Worm (Caenorhabditis elegans) whole organism, L1 larva: ENCODE data around the gene oig-8.

Experiments
- C16A3.4 ChIP-seq: fragments of 150-350 bp; optimal IDR thresholded peaks from 2 replicates; lab custom pipeline; 2014; ENCODE audit warnings: missing biosample characterization, missing genetic modification characterization
- C34B4.2 ChIP-seq: sonication (generic microtip); optimal IDR thresholded peaks from 2 replicates; lab custom pipeline; 2017; ENCODE audit warnings: mild to moderate bottlenecking, missing genetic modification characterization, missing compliant biosample characterization
- blmp-1 ChIP-seq: fragments of 150-350 bp; optimal IDR thresholded peaks from 2 replicates; lab custom pipeline; 2014; ENCODE audit warnings: missing biosample characterization, missing genetic modification characterization
- ceh-63 ChIP-seq: fragments of 200-800 bp; sonication (Bioruptor generic); optimal IDR thresholded peaks from 2 replicates; lab custom pipeline; 2018; ENCODE audit warnings: mild to moderate bottlenecking, missing genetic modification characterization, missing compliant biosample characterization
- ceh-8 ChIP-seq: fragments of 200-800 bp; sonication (Bioruptor generic); optimal IDR thresholded peaks from 2 replicates; lab custom pipeline; 2018; ENCODE audit warnings: mild to moderate bottlenecking, missing genetic modification characterization, moderate library complexity, missing compliant biosample characterization
- ceh-90 ChIP-seq: sonication (generic microtip); optimal IDR thresholded peaks from 2 replicates; lab custom pipeline; 2016; ENCODE audit warnings: missing genetic modification characterization, missing compliant biosample characterization
- ces-1 ChIP-seq: fragments of 150-350 bp; optimal IDR thresholded peaks from 2 replicates; lab custom pipeline; 2014; ENCODE audit warnings: missing biosample characterization, missing genetic modification reagents, missing genetic modification characterization
- dsc-1 ChIP-seq: sonication (generic microtip); optimal IDR thresholded peaks from 2 replicates; lab custom pipeline; 2016; ENCODE audit warnings: mild to moderate bottlenecking, missing genetic modification characterization, missing compliant biosample characterization
- efl-1 ChIP-seq, 4 experiments: fragments of 150-350 bp; optimal IDR thresholded peaks in 3 of 4; peaks in 1 of 4; 1 replicate in 1 of 4; 2 replicates in 3 of 4; lab custom pipeline; 2014; ENCODE audit warnings: missing biosample characterization in 2 of 4, missing genetic modification characterization in 2 of 4, missing genetic modification reagents in 2 of 4
- elt-2 ChIP-seq: sonication (generic microtip); optimal IDR thresholded peaks from 2 replicates; lab custom pipeline; 2016; ENCODE audit warnings: missing genetic modification characterization, mild to moderate bottlenecking, inconsistent platforms, missing compliant biosample characterization, missing genetic modification reagents
- elt-3 ChIP-seq, 6 experiments: fragments of 150-350 bp in 1 of 6; sonication (generic microtip); optimal IDR thresholded peaks; 2 replicates each; lab custom pipeline; 2017 to 2018; ENCODE audit warnings: missing biosample characterization in 6 of 6, missing genetic modification characterization in 6 of 6, inconsistent platforms in 1 of 6
- fkh-4 ChIP-seq: sonication (generic microtip); optimal IDR thresholded peaks from 2 replicates; lab custom pipeline; 2016; ENCODE audit warnings: missing compliant biosample characterization, missing genetic modification characterization, borderline replicate concordance
- fkh-8 ChIP-seq: sonication (generic microtip); optimal IDR thresholded peaks from 2 replicates; lab custom pipeline; 2016; ENCODE audit warnings: mild to moderate bottlenecking, missing genetic modification characterization, missing compliant biosample characterization
- irx-1 ChIP-seq: sonication (generic microtip); optimal IDR thresholded peaks from 2 replicates; lab custom pipeline; 2016; ENCODE audit warnings: missing genetic modification characterization, missing compliant biosample characterization
- lin-14 ChIP-seq: fragments of 200-800 bp; sonication (Bioruptor generic); optimal IDR thresholded peaks from 2 replicates; lab custom pipeline; 2018; ENCODE audit warnings: mild to moderate bottlenecking, missing genetic modification characterization, moderate library complexity, missing compliant biosample characterization
- lin-35 ChIP-seq, 2 experiments: fragments of 150-350 bp; optimal IDR thresholded peaks; 2 replicates each; lab custom pipeline; 2014; ENCODE audit warnings: missing biosample characterization in 2 of 2, missing genetic modification characterization in 2 of 2, missing genetic modification reagents in 2 of 2
- lin-39 ChIP-seq: fragments of 150-350 bp; optimal IDR thresholded peaks from 2 replicates; lab custom pipeline; 2014; ENCODE audit warnings: missing biosample characterization, missing genetic modification reagents, missing genetic modification characterization
- mab-9 ChIP-seq: fragments of 200-800 bp; sonication (Bioruptor generic); IDR thresholded peaks from 2 replicates; pipeline ENCODE4 v1.3.6; 2022; ENCODE audit warnings: missing genetic modification reagents, missing genetic modification characterization, missing compliant biosample characterization
- mdl-1 ChIP-seq, 2 experiments: fragments of 150-350 bp; optimal IDR thresholded peaks; 2 replicates each; lab custom pipeline; 2014 to 2017; ENCODE audit warnings: missing biosample characterization in 2 of 2, missing genetic modification characterization in 2 of 2, inconsistent platforms in 1 of 2
- nhr-12 ChIP-seq: sonication (generic microtip); optimal IDR thresholded peaks from 2 replicates; lab custom pipeline; 2017; ENCODE audit warnings: missing biosample characterization, missing genetic modification characterization
- nhr-71 ChIP-seq: sonication (generic microtip); optimal IDR thresholded peaks from 2 replicates; lab custom pipeline; 2016; ENCODE audit warnings: mild to moderate bottlenecking, missing genetic modification characterization, moderate library complexity, missing compliant biosample characterization
- nhr-85 ChIP-seq: sonication (generic microtip); peaks from one replicate; lab custom pipeline; 2016; ENCODE audit warnings: missing genetic modification characterization, inconsistent platforms, missing compliant biosample characterization
- nhr-90 ChIP-seq: sonication (generic microtip); optimal IDR thresholded peaks from 2 replicates; lab custom pipeline; 2016; ENCODE audit warnings: mild to moderate bottlenecking, missing genetic modification characterization, missing compliant biosample characterization; ENCODE audit not compliant: poor library complexity
- pag-3 ChIP-seq: sonication (generic microtip); optimal IDR thresholded peaks from 2 replicates; lab custom pipeline; 2017; ENCODE audit warnings: missing genetic modification characterization, mild to moderate bottlenecking, missing compliant biosample characterization, antibody characterized with exemption, borderline replicate concordance; ENCODE audit not compliant: insufficient read depth
- rnt-1 ChIP-seq: sonication (generic microtip); optimal IDR thresholded peaks from 2 replicates; lab custom pipeline; 2016; ENCODE audit warnings: mild to moderate bottlenecking, missing genetic modification characterization, moderate library complexity, missing compliant biosample characterization
- skn-1 ChIP-seq: fragments of 150-350 bp; optimal IDR thresholded peaks from 2 replicates; lab custom pipeline; 2014; ENCODE audit warnings: missing biosample characterization, missing genetic modification characterization
- snpc-4 ChIP-seq: fragments of 150-350 bp; optimal IDR thresholded peaks from 2 replicates; lab custom pipeline; 2014; ENCODE audit warnings: missing biosample characterization, missing genetic modification characterization
- snu-23 ChIP-seq: sonication (generic microtip); optimal IDR thresholded peaks from 2 replicates; lab custom pipeline; 2016; ENCODE audit warnings: missing genetic modification characterization, missing compliant biosample characterization
- sox-4 ChIP-seq: sonication (generic microtip); optimal IDR thresholded peaks from 2 replicates; lab custom pipeline; 2016; ENCODE audit warnings: missing genetic modification characterization, missing compliant biosample characterization
- tbx-2 ChIP-seq: sonication (generic microtip); optimal IDR thresholded peaks from 2 replicates; lab custom pipeline; 2016; ENCODE audit warnings: missing genetic modification characterization, missing compliant biosample characterization
- tlp-1 ChIP-seq: fragments of 150-350 bp; optimal IDR thresholded peaks from 2 replicates; lab custom pipeline; 2014; ENCODE audit warnings: missing biosample characterization, missing genetic modification characterization
- unc-130 ChIP-seq: fragments of 150-350 bp; optimal IDR thresholded peaks from 2 replicates; lab custom pipeline; 2017; ENCODE audit warnings: missing biosample characterization, missing genetic modification characterization, inconsistent platforms
- unc-30 ChIP-seq: sonication (generic microtip); optimal IDR thresholded peaks from 2 replicates; lab custom pipeline; 2017; ENCODE audit warnings: missing biosample characterization, missing genetic modification characterization
- unc-86 ChIP-seq: sonication (generic microtip); optimal IDR thresholded peaks from 2 replicates; lab custom pipeline; 2016; ENCODE audit warnings: missing genetic modification characterization, missing compliant biosample characterization
- zag-1 ChIP-seq: fragments of 150-350 bp; optimal IDR thresholded peaks from 2 replicates; lab custom pipeline; 2014; ENCODE audit warnings: missing biosample characterization, missing genetic modification characterization
- ztf-11 ChIP-seq, 2 experiments: sonication (generic microtip); optimal IDR thresholded peaks; 2 replicates each; lab custom pipeline; 2016 to 2017; ENCODE audit warnings: missing genetic modification characterization in 2 of 2, missing biosample characterization in 1 of 2, missing compliant biosample characterization in 1 of 2
- ztf-4 ChIP-seq: fragments of 150-350 bp; optimal IDR thresholded peaks from 2 replicates; lab custom pipeline; 2014; ENCODE audit warnings: missing biosample characterization, missing genetic modification characterization

Gene oig-8

ce11 chrII:6616770-6617169 lies 32.2 kb downstream of the oig-8 start, which contains the start of gene klf-3:
Gene klf-3 (plus strand): TSS chrII:6616878.
- TF ChIP-seq nhr-85 (no peak), C34B4.2 (tag; lab: Kevin White, UChicago) (no peak), rnt-1 (tag; lab: Kevin White, UChicago) (no peak), tlp-1 (tag; lab: Kevin White, UChicago) (no peak), zag-1 (tag; lab: Kevin White, UChicago) (no peak), elt-3 (tag; optimal IDR thresholded peaks at IDR 0.05; lab: Kevin White, UChicago) (peak in 1 of 6 experiments; percentile 17), nhr-71 (tag; lab: Kevin White, UChicago) (no peak), tbx-2 (tag; lab: Kevin White, UChicago) (no peak), lin-35 (GFP tag; optimal IDR thresholded peaks at IDR 0.05; lab: Kevin White, UChicago) (no peak), ceh-90 (tag; lab: Kevin White, UChicago) (no peak), C16A3.4 (tag; lab: Kevin White, UChicago) (no peak), skn-1 (tag; lab: Kevin White, UChicago) (no peak), unc-30 (tag; lab: Kevin White, UChicago) (no peak), lin-14 (no peak), pag-3 (tag; lab: Kevin White, UChicago) (peak; percentile 53), ztf-4 (tag; lab: Kevin White, UChicago) (no peak), nhr-12 (tag; lab: Kevin White, UChicago) (no peak), blmp-1 (tag; lab: Kevin White, UChicago) (peak; percentile 59)

ce11 chrII:6616135-6616534 lies 32.8 kb downstream of the oig-8 start:
- TF ChIP-seq efl-1 (optimal IDR thresholded peaks at IDR 0.05; lab: Kevin White, UChicago) (no peak), efl-1 (GFP tag; optimal IDR thresholded peaks at IDR 0.05 in 1 of 2; lab: Kevin White, UChicago) (peak in 1 of 2 experiments; percentile 21), rnt-1 (tag; lab: Kevin White, UChicago) (no peak), elt-2 (tag; lab: Kevin White, UChicago) (peak; percentile 69)

- TF ChIP-seq elt-3 (tag; optimal IDR thresholded peaks at IDR 0.05; lab: Kevin White, UChicago): peak in 1 of 6 experiments; percentile 68
- no peak for TF ChIP-seq unc-130 (tag; lab: Kevin White, UChicago)
- TF ChIP-seq blmp-1 (tag; lab: Kevin White, UChicago): peak; percentile 95
- no peak for TF ChIP-seq snpc-4 (tag; lab: Kevin White, UChicago)
- peak; percentile 83 for TF ChIP-seq elt-2 (tag; lab: Kevin White, UChicago)
- no peak for TF ChIP-seq dsc-1 (tag; lab: Kevin White, UChicago)
- TF ChIP-seq lin-14: peak; percentile 39
- peak; percentile 84 for TF ChIP-seq nhr-85
- no peak for TF ChIP-seq mdl-1 (tag; optimal IDR thresholded peaks at IDR 0.05; lab: Kevin White, UChicago)
These were observed 33.5 kb downstream of the oig-8 start for ce11 chrII:6615232-6616029.

ce11 chrII:6614500-6614899 lies 34.4 kb downstream of the oig-8 start:
- no peak for TF ChIP-seq unc-86
- peak; percentile 63 for TF ChIP-seq elt-2 (tag; lab: Kevin White, UChicago)
- TF ChIP-seq ceh-90 (tag; lab: Kevin White, UChicago): no peak

ce11 chrII:6612544-6612943 lies 36.4 kb downstream of the oig-8 start:
- TF ChIP-seq nhr-71 (tag; lab: Kevin White, UChicago): no peak
- TF ChIP-seq ces-1 (GFP tag; lab: Kevin White, UChicago): no peak
- TF ChIP-seq elt-2 (tag; lab: Kevin White, UChicago): peak; percentile 72
- TF ChIP-seq lin-35 (GFP tag; optimal IDR thresholded peaks at IDR 0.05; lab: Kevin White, UChicago): peak in 1 of 2 experiments; percentile 34
- TF ChIP-seq snpc-4 (tag; lab: Kevin White, UChicago): no peak
- no peak for TF ChIP-seq unc-86

- TF ChIP-seq lin-14: peak; percentile 74
- TF ChIP-seq mab-9 (GFP tag; lab: Robert Waterston, UW): no peak
- TF ChIP-seq nhr-90 (tag; lab: Kevin White, UChicago): peak; percentile 1
- no peak for TF ChIP-seq ztf-11 (tag; optimal IDR thresholded peaks at IDR 0.05; lab: Kevin White, UChicago)
- TF ChIP-seq snu-23 (GFP tag; lab: Kevin White, UChicago): peak; percentile 31
- TF ChIP-seq ceh-8 (GFP tag; lab: Kevin White, UChicago): no peak
- TF ChIP-seq ces-1 (GFP tag; lab: Kevin White, UChicago): no peak
- TF ChIP-seq sox-4: no peak
- TF ChIP-seq ceh-63 (GFP tag; lab: Kevin White, UChicago): no peak
- peak; percentile 19 for TF ChIP-seq nhr-71 (tag; lab: Kevin White, UChicago)
- no peak for TF ChIP-seq irx-1
- no peak for TF ChIP-seq fkh-4 (tag; lab: Kevin White, UChicago)
- TF ChIP-seq tbx-2 (tag; lab: Kevin White, UChicago): no peak
- TF ChIP-seq lin-39 (tag; lab: Kevin White, UChicago): no peak
- TF ChIP-seq lin-35 (GFP tag; optimal IDR thresholded peaks at IDR 0.05; lab: Kevin White, UChicago): no peak
- peak; percentile 87 for TF ChIP-seq nhr-85
- no peak for TF ChIP-seq fkh-8 (tag; lab: Kevin White, UChicago)
These were observed 38.7 kb downstream of the oig-8 start for ce11 chrII:6610262-6610661.
